Worm (Caenorhabditis elegans): ENCODE results near the gene C49A9.3.

- no peak for TF ChIP-seq egl-27 (tag; optimal IDR thresholded peaks at IDR 0.05)
- no peak for TF ChIP-seq ZK546.5 (tag; optimal IDR thresholded peaks at IDR 0.05)
- no peak for TF ChIP-seq lsy-2 (tag; optimal IDR thresholded peaks at IDR 0.05)
- TF ChIP-seq gmeb-1 (tag; optimal IDR thresholded peaks at IDR 0.05): no peak
Measured at ce11 chrIV:6254635-6255034, 32.7 kb downstream of the C49A9.3 start, which contains the start of gene T13A10.64.
